Worm (Caenorhabditis elegans) whole organism, mixed stage, embryonic: ENCODE results near the gene cct-7.

Source experiments
- M03D4.4 ChIP-seq: sonication (generic microtip); optimal IDR thresholded peaks from 2 replicates; lab custom pipeline; 2017; ENCODE audit warnings: mild to moderate bottlenecking, missing genetic modification characterization, missing compliant biosample characterization
- bed-3 ChIP-seq: fragments of 200-800 bp; sonication (Bioruptor generic); optimal IDR thresholded peaks from 3 replicates; lab custom pipeline; 2018; ENCODE audit warnings: mild to moderate bottlenecking, missing genetic modification characterization, moderate library complexity, missing compliant biosample characterization
- blmp-1 ChIP-seq: fragments of 150-350 bp; optimal IDR thresholded peaks from 2 replicates; lab custom pipeline; 2014; ENCODE audit warnings: missing biosample characterization, missing genetic modification characterization
- ceh-39 ChIP-seq: fragments of 150-350 bp; optimal IDR thresholded peaks from 2 replicates; lab custom pipeline; 2014; ENCODE audit warnings: missing biosample characterization, missing genetic modification characterization
- ceh-43 ChIP-seq: fragments of 200-800 bp; sonication (Bioruptor generic); optimal IDR thresholded peaks from 2 replicates; lab custom pipeline; 2018; ENCODE audit warnings: mild to moderate bottlenecking, missing genetic modification characterization, moderate library complexity, missing compliant biosample characterization
- ces-1 ChIP-seq: fragments of 150-350 bp; optimal IDR thresholded peaks from 2 replicates; lab custom pipeline; 2014; ENCODE audit warnings: missing biosample characterization, missing genetic modification reagents, missing genetic modification characterization
- cnd-1 ChIP-seq: fragments of 200-800 bp; sonication (Bioruptor generic); optimal IDR thresholded peaks from 2 replicates; lab custom pipeline; 2018; ENCODE audit warnings: mild to moderate bottlenecking, missing genetic modification characterization, missing compliant biosample characterization
- drap-1 ChIP-seq: fragments of 200-800 bp; sonication (Bioruptor generic); optimal IDR thresholded peaks from 3 replicates; lab custom pipeline; 2018; ENCODE audit warnings: mild to moderate bottlenecking, missing genetic modification characterization, missing compliant biosample characterization
- elt-1 ChIP-seq: sonication (generic microtip); optimal IDR thresholded peaks from 2 replicates; lab custom pipeline; 2017; ENCODE audit warnings: missing genetic modification characterization, mild to moderate bottlenecking, missing compliant biosample characterization, antibody characterized with exemption, moderate library complexity, borderline replicate concordance; ENCODE audit not compliant: insufficient read depth
- elt-3 ChIP-seq: fragments of 150-350 bp; optimal IDR thresholded peaks from 2 replicates; lab custom pipeline; 2014; ENCODE audit warnings: missing biosample characterization, missing genetic modification characterization
- flh-1 ChIP-seq: fragments of 200-800 bp; sonication (Bioruptor generic); optimal IDR thresholded peaks from 2 replicates; lab custom pipeline; 2018; ENCODE audit warnings: mild to moderate bottlenecking, missing genetic modification characterization, moderate library complexity, missing compliant biosample characterization
- ham-2 ChIP-seq: fragments of 200-800 bp; sonication (Bioruptor generic); optimal IDR thresholded peaks from 2 replicates; lab custom pipeline; 2018; ENCODE audit warnings: mild to moderate bottlenecking, missing genetic modification characterization, missing compliant biosample characterization
- hlh-1 ChIP-seq: fragments of 150-350 bp; optimal IDR thresholded peaks from 2 replicates; lab custom pipeline; 2014; ENCODE audit warnings: missing biosample characterization, missing genetic modification reagents, missing genetic modification characterization
- lin-13 ChIP-seq: fragments of 150-350 bp; optimal IDR thresholded peaks from 2 replicates; lab custom pipeline; 2014; ENCODE audit warnings: missing biosample characterization, missing genetic modification characterization
- lin-32 ChIP-seq: fragments of 200-800 bp; sonication (Bioruptor generic); optimal IDR thresholded peaks from 2 replicates; lab custom pipeline; 2018; ENCODE audit warnings: mild to moderate bottlenecking, missing genetic modification characterization, missing compliant biosample characterization
- lsy-2 ChIP-seq: fragments of 150-350 bp; optimal IDR thresholded peaks from 2 replicates; lab custom pipeline; 2014; ENCODE audit warnings: missing biosample characterization, missing genetic modification characterization
- mep-1 ChIP-seq: fragments of 150-350 bp; optimal IDR thresholded peaks from 2 replicates; lab custom pipeline; 2017; ENCODE audit warnings: missing biosample characterization, missing genetic modification reagents, missing genetic modification characterization, inconsistent platforms
- mls-2 ChIP-seq: sonication (generic microtip); optimal IDR thresholded peaks from 2 replicates; lab custom pipeline; 2016; ENCODE audit warnings: mild to moderate bottlenecking, missing genetic modification characterization, moderate library complexity, missing compliant biosample characterization
- nhr-12 ChIP-seq: fragments of 150-350 bp; optimal IDR thresholded peaks from 2 replicates; lab custom pipeline; 2014; ENCODE audit warnings: missing biosample characterization, missing genetic modification characterization
- nhr-237 ChIP-seq: fragments of 150-350 bp; optimal IDR thresholded peaks from 2 replicates; lab custom pipeline; 2014; ENCODE audit warnings: missing biosample characterization, missing genetic modification characterization
- nhr-76 ChIP-seq: sonication (generic microtip); optimal IDR thresholded peaks from 2 replicates; lab custom pipeline; 2017; ENCODE audit warnings: missing biosample characterization, missing genetic modification characterization
- pha-4 ChIP-seq: fragments of 150-350 bp; optimal IDR thresholded peaks from 2 replicates; lab custom pipeline; 2018; ENCODE audit warnings: missing biosample characterization, missing genetic modification reagents, missing genetic modification characterization
- sem-2 ChIP-seq: fragments of 200-800 bp; sonication (Bioruptor generic); optimal IDR thresholded peaks from 2 replicates; lab custom pipeline; 2018; ENCODE audit warnings: mild to moderate bottlenecking, missing genetic modification characterization, missing compliant biosample characterization
- snpc-4 ChIP-seq: fragments of 150-350 bp; optimal IDR thresholded peaks from 2 replicates; lab custom pipeline; 2014; ENCODE audit warnings: missing biosample characterization, missing genetic modification characterization
- sptf-1 ChIP-seq: sonication (generic microtip); optimal IDR thresholded peaks from 2 replicates; lab custom pipeline; 2017; ENCODE audit warnings: mild to moderate bottlenecking, missing genetic modification characterization, moderate library complexity, missing compliant biosample characterization
- unc-120 ChIP-seq: sonication (generic microtip); optimal IDR thresholded peaks from 2 replicates; lab custom pipeline; 2017; ENCODE audit warnings: missing genetic modification characterization, missing compliant biosample characterization; ENCODE audit not compliant: poor library complexity, severe bottlenecking
- unc-39 ChIP-seq: fragments of 150-350 bp; optimal IDR thresholded peaks from 2 replicates; lab custom pipeline; 2014; ENCODE audit warnings: missing biosample characterization, missing genetic modification characterization
- unc-62 ChIP-seq: fragments of 150-350 bp; optimal IDR thresholded peaks from 2 replicates; lab custom pipeline; 2014; ENCODE audit warnings: missing biosample characterization, missing genetic modification reagents, missing genetic modification characterization
- zip-8 ChIP-seq: fragments of 150-350 bp; optimal IDR thresholded peaks from 2 replicates; lab custom pipeline; 2014; ENCODE audit warnings: missing biosample characterization, missing genetic modification characterization
- ztf-11 ChIP-seq: fragments of 150-350 bp; optimal IDR thresholded peaks from 2 replicates; lab custom pipeline; 2014; ENCODE audit warnings: missing biosample characterization, missing genetic modification characterization

Gene cct-7

ce11 chrV:1871768-1872296 lies at the start of gene cct-7, which contains the start of gene T10B5.4:
Gene cct-7, plus strand, starts transcription at chrV:1872246.
Gene T10B5.4, minus strand, starts transcription at chrV:1871807.
- TF ChIP-seq lin-32 (GFP tag; lab: Kevin White, UChicago), result peak; percentile 25
- TF ChIP-seq flh-1 (GFP tag; lab: Kevin White, UChicago), result no peak
- TF ChIP-seq drap-1 (GFP tag; lab: Kevin White, UChicago), result peak; percentile 65
- peak; percentile 83 for TF ChIP-seq lin-13 (tag; lab: Kevin White, UChicago)
- peak; percentile 77 for TF ChIP-seq unc-120 (tag; lab: Kevin White, UChicago)
- peak; percentile 72 for TF ChIP-seq mls-2 (tag; lab: Kevin White, UChicago)
- TF ChIP-seq M03D4.4, result peak; percentile 57
- TF ChIP-seq sptf-1 (tag; lab: Kevin White, UChicago), result peak; percentile 73
- TF ChIP-seq ceh-43 (GFP tag; lab: Kevin White, UChicago), result no peak
- peak; percentile 77 for TF ChIP-seq cnd-1 (tag; lab: Kevin White, UChicago)
- TF ChIP-seq nhr-237 (tag; lab: Kevin White, UChicago), result peak; percentile 81
- TF ChIP-seq hlh-1, result no peak
- peak; percentile 86 for TF ChIP-seq pha-4 (tag; lab: Kevin White, UChicago)
- peak; percentile 75 for TF ChIP-seq lsy-2 (tag; lab: Kevin White, UChicago)
- TF ChIP-seq snpc-4 (tag; lab: Kevin White, UChicago), result no peak
- TF ChIP-seq ceh-39, result peak; percentile 50
- no peak for TF ChIP-seq blmp-1
- no peak for TF ChIP-seq elt-3 (tag; lab: Kevin White, UChicago)
- peak; percentile 90 for TF ChIP-seq ces-1
- TF ChIP-seq mep-1 (tag; lab: Kevin White, UChicago), result peak; percentile 97
- TF ChIP-seq bed-3 (GFP tag; lab: Kevin White, UChicago), result no peak
- TF ChIP-seq ham-2 (GFP tag; lab: Kevin White, UChicago), result peak; percentile 34
- peak; percentile 65 for TF ChIP-seq unc-62 (GFP tag; lab: Kevin White, UChicago)
- TF ChIP-seq sem-2 (GFP tag; lab: Kevin White, UChicago), result no peak

ce11 chrV:1824528-1824927 lies 47.5 kb upstream of the cct-7 start:
- TF ChIP-seq cnd-1 (tag; lab: Kevin White, UChicago) (no peak), ceh-43 (GFP tag; lab: Kevin White, UChicago) (no peak), elt-1 (tag; lab: Kevin White, UChicago) (no peak), ceh-39 (no peak), ces-1 (no peak), mls-2 (tag; lab: Kevin White, UChicago) (no peak), zip-8 (no peak)

- no peak for TF ChIP-seq mep-1 (tag; lab: Kevin White, UChicago)
- no peak for TF ChIP-seq ces-1
- no peak for TF ChIP-seq lin-32 (GFP tag; lab: Kevin White, UChicago)
- no peak for TF ChIP-seq bed-3 (GFP tag; lab: Kevin White, UChicago)
- no peak for TF ChIP-seq drap-1 (GFP tag; lab: Kevin White, UChicago)
- TF ChIP-seq ceh-39, result no peak
- TF ChIP-seq hlh-1, result no peak
- no peak for TF ChIP-seq elt-1 (tag; lab: Kevin White, UChicago)
- no peak for TF ChIP-seq nhr-12 (tag; lab: Kevin White, UChicago)
- no peak for TF ChIP-seq sptf-1 (tag; lab: Kevin White, UChicago)
- no peak for TF ChIP-seq M03D4.4
- TF ChIP-seq zip-8, result no peak
- no peak for TF ChIP-seq pha-4 (tag; lab: Kevin White, UChicago)
- no peak for TF ChIP-seq mls-2 (tag; lab: Kevin White, UChicago)
These were observed 42.1 kb upstream of the cct-7 start, which contains the start of gene Y32G9B.1 for ce11 chrV:1829973-1830372. Gene Y32G9B.1, minus strand, starts transcription at chrV:1830073.

ce11 chrV:1841744-1842143 lies 30.3 kb upstream of the cct-7 start, which contains the start of gene T10B5.8:
Gene T10B5.8, plus strand, starts transcription at chrV:1842044.
- TF ChIP-seq ceh-39, result no peak
- no peak for TF ChIP-seq snpc-4 (tag; lab: Kevin White, UChicago)
- TF ChIP-seq lin-32 (GFP tag; lab: Kevin White, UChicago), result no peak
- TF ChIP-seq ztf-11 (tag; lab: Kevin White, UChicago), result no peak
- no peak for TF ChIP-seq cnd-1 (tag; lab: Kevin White, UChicago)
- TF ChIP-seq mls-2 (tag; lab: Kevin White, UChicago), result no peak
- TF ChIP-seq nhr-12 (tag; lab: Kevin White, UChicago), result no peak
- no peak for TF ChIP-seq drap-1 (GFP tag; lab: Kevin White, UChicago)
- TF ChIP-seq lsy-2 (tag; lab: Kevin White, UChicago), result no peak

ce11 chrV:1845977-1846376 lies 26.1 kb upstream of the cct-7 start, which contains the start of gene T10B5.7:
Gene T10B5.7, plus strand, starts transcription at chrV:1846201.
- TF ChIP-seq ceh-39 (no peak), mep-1 (tag; lab: Kevin White, UChicago) (no peak), cnd-1 (tag; lab: Kevin White, UChicago) (no peak), hlh-1 (no peak), elt-1 (tag; lab: Kevin White, UChicago) (no peak), flh-1 (GFP tag; lab: Kevin White, UChicago) (no peak), lsy-2 (tag; lab: Kevin White, UChicago) (no peak), sem-2 (GFP tag; lab: Kevin White, UChicago) (no peak), bed-3 (GFP tag; lab: Kevin White, UChicago) (no peak), nhr-237 (tag; lab: Kevin White, UChicago) (no peak), ztf-11 (tag; lab: Kevin White, UChicago) (no peak), blmp-1 (no peak), pha-4 (tag; lab: Kevin White, UChicago) (no peak), drap-1 (GFP tag; lab: Kevin White, UChicago) (no peak), nhr-76 (tag; lab: Kevin White, UChicago) (no peak), unc-39 (no peak)
